Fruit fly (Drosophila melanogaster): Measurements from ENCODE around the gene CG15172.

DNA sequence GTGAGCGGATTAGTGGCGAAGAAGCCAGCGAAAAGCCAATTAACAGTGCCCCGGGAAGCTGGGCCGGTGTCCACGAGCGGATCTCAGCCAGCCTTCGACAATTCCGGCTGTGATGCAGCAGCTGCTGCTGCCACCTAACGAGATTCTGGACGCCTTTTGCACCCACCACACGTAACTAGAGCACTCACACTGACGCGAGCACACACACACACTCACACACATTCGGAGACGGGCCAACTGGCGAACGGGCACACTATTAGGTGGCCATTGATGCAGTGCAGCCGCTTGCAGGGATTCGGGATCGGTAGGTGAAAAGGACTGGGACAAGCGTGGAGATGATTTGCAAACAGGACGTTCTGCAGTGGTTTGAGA is 32.3 kb downstream of the CG15172 start:
- TF ChIP-seq Ets21C (GFP tag; optimal IDR thresholded peaks at IDR 0.05), result no peak
- no peak for TF ChIP-seq CG16779 (tag; optimal IDR thresholded peaks at IDR 0.05)
- TF ChIP-seq Met (GFP tag; optimal IDR thresholded peaks at IDR 0.05), result no peak
- TF ChIP-seq Gug (GFP tag; IDR thresholded peaks at IDR 0.05), result no peak
- no peak for TF ChIP-seq CG3032 (tag; optimal IDR thresholded peaks at IDR 0.05)
- no peak for TF ChIP-seq CG6276 (GFP tag; optimal IDR thresholded peaks at IDR 0.05)

All from whole organism, prepupa.